Fruit fly (Drosophila melanogaster): ENCODE measurements around the gene Hel89B.

Hel89B gene

DNA sequence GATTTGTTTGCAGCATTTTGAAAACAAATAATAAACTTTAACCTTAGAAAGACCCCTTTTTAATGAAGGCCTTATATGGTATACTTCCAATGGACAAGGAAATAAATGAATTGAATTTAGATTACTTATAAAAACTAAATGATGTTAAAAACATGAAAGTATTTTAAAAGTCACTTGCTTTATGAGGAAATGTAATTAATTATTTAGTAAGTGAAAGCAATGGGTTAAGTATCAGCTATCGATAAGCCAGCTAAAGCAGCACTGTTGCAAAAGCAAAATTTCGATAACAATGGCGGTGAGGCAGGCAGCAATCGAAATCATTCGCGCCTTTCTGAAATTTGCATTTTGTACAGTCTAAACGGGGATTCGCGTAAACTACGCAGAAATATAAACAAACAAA is 7.9 kb upstream of the Hel89B start, which contains the start of the genes CG32856 and Rbf2 (continued):
- TF ChIP-seq cwo (GFP tag; optimal IDR thresholded peaks at IDR 0.05) (no peak), ranshi (GFP tag; IDR thresholded peaks at IDR 0.05) (peak; percentile 69), Lim3 (GFP tag; IDR thresholded peaks at IDR 0.05) (no peak), kah (GFP tag; optimal IDR thresholded peaks at IDR 0.05) (no peak), seq (GFP tag; IDR thresholded peaks at IDR 0.05) (peak; percentile 65; the same call in 1 of the 2 replicates), crp (GFP tag; optimal IDR thresholded peaks at IDR 0.05) (peak in 1 of 2 experiments; percentile 69), CG7271 (tag; optimal IDR thresholded peaks at IDR 0.05) (no peak), CG10654 (GFP tag; optimal IDR thresholded peaks at IDR 0.05) (peak; percentile 37), ewg (GFP tag; optimal IDR thresholded peaks at IDR 0.05) (peak; percentile 43), Dfd (GFP tag; optimal IDR thresholded peaks at IDR 0.05) (no peak), Rfx (GFP tag; IDR thresholded peaks at IDR 0.05) (peak; percentile 75), Nf-YB (GFP tag; optimal IDR thresholded peaks at IDR 0.05) (peak; percentile 64), D19A (tag; optimal IDR thresholded peaks at IDR 0.05) (no peak), gcm (GFP tag; optimal IDR thresholded peaks at IDR 0.05) (no peak), CG11504 (tag; optimal IDR thresholded peaks at IDR 0.05) (no peak), CG17328 (GFP tag; IDR thresholded peaks at IDR 0.05) (peak; percentile 74), CG9609 (GFP tag; optimal IDR thresholded peaks at IDR 0.05) (peak; percentile 68), CrebB (tag; optimal IDR thresholded peaks at IDR 0.05) (peak; percentile 65), Hmr (GFP tag; optimal IDR thresholded peaks at IDR 0.05) (peak; percentile 83), Dad (GFP tag; optimal IDR thresholded peaks at IDR 0.05) (no peak), CG11560 (tag; IDR thresholded peaks at IDR 0.05) (no peak), da (GFP tag; optimal IDR thresholded peaks at IDR 0.05) (peak; percentile 42), disco-r (GFP tag; optimal IDR thresholded peaks at IDR 0.05) (peak; percentile 46), ken (GFP tag; IDR thresholded peaks at IDR 0.05) (no peak; the same call in 1 of the 3 replicates), E2f1 (GFP tag; IDR thresholded peaks at IDR 0.05) (no peak), CG30020 (tag; optimal IDR thresholded peaks at IDR 0.05) (peak; percentile 82), fd64A (GFP tag; optimal IDR thresholded peaks at IDR 0.05) (no peak), toy (GFP tag; IDR thresholded peaks at IDR 0.05) (no peak), so (GFP tag; IDR thresholded peaks at IDR 0.05) (no peak; the same call in 1 of the 3 replicates), CG11398 (GFP tag; optimal IDR thresholded peaks at IDR 0.05) (peak; percentile 60), en (GFP tag; optimal IDR thresholded peaks at IDR 0.05) (peak; percentile 48), CG7987 (GFP tag; optimal IDR thresholded peaks at IDR 0.05) (no peak), CG6272 (GFP tag; IDR thresholded peaks at IDR 0.05) (no peak), H15 (GFP tag; IDR thresholded peaks at IDR 0.05) (no peak), CG10959 (GFP tag; IDR thresholded peaks at IDR 0.05) (no peak), Doc2 (GFP tag; IDR thresholded peaks at IDR 0.05) (no peak), hb (GFP tag; IDR thresholded peaks at IDR 0.05; ENCODE audit: partially characterized antibody) (peak; percentile 89), CG7928 (GFP tag; optimal IDR thresholded peaks at IDR 0.05) (no peak), bbx (GFP tag; IDR thresholded peaks at IDR 0.05; ENCODE audit: partially characterized antibody) (peak; percentile 88), pb (GFP tag; optimal IDR thresholded peaks at IDR 0.05) (no peak), Tbp (GFP tag; optimal IDR thresholded peaks at IDR 0.05) (no peak), chif (GFP tag; optimal IDR thresholded peaks at IDR 0.05) (peak in 1 of 2 experiments; percentile 69), pum (GFP tag; optimal IDR thresholded peaks at IDR 0.05) (peak; percentile 77), knrl (GFP tag; IDR thresholded peaks at IDR 0.05; ENCODE audit: partially characterized antibody) (peak; percentile 78), ro (GFP tag; IDR thresholded peaks at IDR 0.05) (no peak), zfh2 (GFP tag; optimal IDR thresholded peaks at IDR 0.05) (peak; percentile 87), lbe (GFP tag; optimal IDR thresholded peaks at IDR 0.05) (no peak), B-H1 (GFP tag; IDR thresholded peaks at IDR 0.05) (no peak), CG12299 (tag; optimal IDR thresholded peaks at IDR 0.05) (peak; percentile 88), CG13775 (GFP tag; optimal IDR thresholded peaks at IDR 0.05) (peak; percentile 75), psq (GFP tag; optimal IDR thresholded peaks at IDR 0.05) (peak; percentile 46)
